Worm (Caenorhabditis elegans): ENCODE measurements around the gene srd-69.

Gene srd-69

DNA sequence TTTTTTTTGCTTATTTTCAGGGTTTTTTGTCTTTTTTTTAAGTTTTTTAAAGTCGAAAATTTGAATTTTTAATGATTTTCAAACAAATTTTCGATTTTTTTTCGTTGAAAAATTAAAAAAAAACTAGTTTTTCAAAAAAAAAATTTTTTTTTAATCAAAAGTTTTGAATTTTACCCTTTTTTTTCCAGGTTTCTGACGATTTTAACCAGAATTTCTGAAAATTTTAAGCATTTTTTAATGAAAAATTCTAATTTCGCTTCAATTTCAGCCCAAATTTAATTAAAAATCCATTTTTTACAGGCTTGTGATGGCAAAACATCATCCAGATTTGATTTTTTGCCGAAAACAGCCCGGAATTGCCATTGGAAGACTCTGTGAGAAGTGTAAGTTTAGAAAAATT lies 19.5 kb upstream of the srd-69 start, which contains the start of gene phf-5:
Gene phf-5, plus strand, starts transcription at position 301 of the 400 bp plus-strand sequence.
- no peak for TF ChIP-seq fos-1 (tag; optimal IDR thresholded peaks at IDR 0.05)
- no peak for TF ChIP-seq ama-1 (optimal IDR thresholded peaks at IDR 0.05)
- no peak for TF ChIP-seq nhr-42 (GFP tag; IDR thresholded peaks at IDR 0.05)
- TF ChIP-seq hif-1 (tag; optimal IDR thresholded peaks at IDR 0.05): no peak
- no peak for TF ChIP-seq madf-9 (GFP tag; conservative IDR thresholded peaks at IDR 0.05)
- no peak for TF ChIP-seq F10B5.3 (tag; optimal IDR thresholded peaks at IDR 0.05)
- no peak for TF ChIP-seq snpc-1.2 (GFP tag; IDR thresholded peaks at IDR 0.05)
- TF ChIP-seq nhr-102 (tag; optimal IDR thresholded peaks at IDR 0.05): no peak
- no peak for TF ChIP-seq spr-3 (GFP tag; optimal IDR thresholded peaks at IDR 0.05)
- TF ChIP-seq aha-1 (tag): no peak
- TF ChIP-seq nhr-28 (tag; optimal IDR thresholded peaks at IDR 0.05): no peak
- TF ChIP-seq php-3 (GFP tag; IDR thresholded peaks at IDR 0.05): no peak
- no peak for TF ChIP-seq arid-1 (GFP tag; conservative IDR thresholded peaks at IDR 0.05)
- no peak for TF ChIP-seq nhr-237 (tag; optimal IDR thresholded peaks at IDR 0.05)
- no peak for TF ChIP-seq ZK337.2 (GFP tag; IDR thresholded peaks at IDR 0.05)
- no peak for TF ChIP-seq mdt-29 (GFP tag; IDR thresholded peaks at IDR 0.05)
- no peak for TF ChIP-seq Y75B8A.6 (GFP tag; IDR thresholded peaks at IDR 0.05)
- TF ChIP-seq pqm-1 (tag; optimal IDR thresholded peaks at IDR 0.05): no peak

DNA sequence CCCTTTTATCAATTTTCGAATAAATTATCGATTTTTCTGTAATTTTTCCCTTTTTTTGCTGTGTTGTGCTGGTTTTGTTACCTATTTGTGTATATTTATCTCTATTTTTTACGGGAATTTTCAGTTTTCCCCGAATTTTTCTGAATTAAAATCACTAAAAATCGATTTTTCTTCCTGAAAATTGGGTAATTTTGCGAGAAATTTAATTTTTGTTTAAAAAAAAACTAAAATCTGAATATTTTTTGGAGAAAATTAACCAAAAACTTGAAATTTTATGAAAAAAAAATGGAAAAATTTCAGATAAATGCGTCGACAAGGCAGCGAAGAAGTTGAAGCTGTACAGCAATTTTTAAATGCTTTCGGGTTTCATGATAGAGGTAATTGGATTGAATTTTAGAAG lies 15.5 kb upstream of the srd-69 start, which contains the start of gene gip-1:
Gene gip-1, plus strand, starts transcription at position 301 of the 400 bp plus-strand sequence.
- no peak for TF ChIP-seq ama-1 (optimal IDR thresholded peaks at IDR 0.05)
- TF ChIP-seq Y48G9A.11 (GFP tag; IDR thresholded peaks at IDR 0.05): no peak
- TF ChIP-seq T26A8.4 (GFP tag; IDR thresholded peaks at IDR 0.05): no peak
- no peak for TF ChIP-seq mes-2 (tag; optimal IDR thresholded peaks at IDR 0.05; ENCODE audit: poor library complexity, severe bottlenecking)
- TF ChIP-seq lin-38 (GFP tag; IDR thresholded peaks at IDR 0.05): no peak
- no peak for TF ChIP-seq daf-19 (GFP tag; conservative IDR thresholded peaks at IDR 0.05)
- no peak for TF ChIP-seq egl-43 (GFP tag; IDR thresholded peaks at IDR 0.05)
- TF ChIP-seq zip-2 (tag; optimal IDR thresholded peaks at IDR 0.05): no peak
- TF ChIP-seq nhr-102 (tag; optimal IDR thresholded peaks at IDR 0.05): no peak
- TF ChIP-seq D1046.2 (GFP tag; IDR thresholded peaks at IDR 0.05): no peak
- TF ChIP-seq Y5F2A.4 (GFP tag; optimal IDR thresholded peaks at IDR 0.05): no peak
- TF ChIP-seq lir-3 (tag; optimal IDR thresholded peaks at IDR 0.05): no peak
- TF ChIP-seq jun-1 (tag; optimal IDR thresholded peaks at IDR 0.05): no peak
- TF ChIP-seq nhr-11 (tag; optimal IDR thresholded peaks at IDR 0.05): no peak
- TF ChIP-seq F10B5.3 (tag; optimal IDR thresholded peaks at IDR 0.05): no peak
- TF ChIP-seq unc-130 (GFP tag; optimal IDR thresholded peaks at IDR 0.05): no peak

DNA sequence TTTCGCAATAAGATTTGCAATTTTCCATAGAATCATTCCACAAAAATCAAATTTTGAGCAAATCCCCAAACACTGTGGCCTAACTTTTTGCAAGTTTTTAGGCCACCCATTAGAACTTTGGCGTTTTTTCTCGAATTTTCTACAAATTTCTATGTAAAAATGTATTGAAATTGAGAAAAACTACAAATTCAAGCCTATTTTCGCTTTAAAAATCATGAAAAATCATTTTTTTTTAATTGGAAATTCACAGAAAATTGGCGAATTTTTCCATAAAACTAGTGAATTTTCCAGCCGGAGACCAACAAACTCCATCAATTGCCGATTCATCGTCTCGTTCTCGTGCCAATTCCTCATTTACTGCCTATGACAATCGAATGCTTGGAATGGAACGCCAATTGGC lies 12.8 kb upstream of the srd-69 start:
- TF ChIP-seq lin-13 (GFP tag; optimal IDR thresholded peaks at IDR 0.05): no peak
- no peak for TF ChIP-seq daf-19 (GFP tag; conservative IDR thresholded peaks at IDR 0.05)
- TF ChIP-seq php-3 (GFP tag; IDR thresholded peaks at IDR 0.05): no peak
- TF ChIP-seq ztf-7 (tag; optimal IDR thresholded peaks at IDR 0.05): no peak
- no peak for TF ChIP-seq nhr-6 (tag; optimal IDR thresholded peaks at IDR 0.05)
- TF ChIP-seq aly-2 (tag; optimal IDR thresholded peaks at IDR 0.05): no peak
- no peak for TF ChIP-seq spr-1 (tag; optimal IDR thresholded peaks at IDR 0.05)
- TF ChIP-seq tag-97 (GFP tag; IDR thresholded peaks at IDR 0.05): no peak
- no peak for TF ChIP-seq ceh-20 (GFP tag; IDR thresholded peaks at IDR 0.05)
- TF ChIP-seq daf-12 (tag; optimal IDR thresholded peaks at IDR 0.05): no peak
- TF ChIP-seq mep-1 (tag; optimal IDR thresholded peaks at IDR 0.05): no peak
- no peak for TF ChIP-seq mxl-3 (GFP tag; optimal IDR thresholded peaks at IDR 0.05)
- no peak for TF ChIP-seq pqm-1 (tag; optimal IDR thresholded peaks at IDR 0.05)
- TF ChIP-seq dpl-1 (GFP tag; optimal IDR thresholded peaks at IDR 0.05): no peak
- TF ChIP-seq snpc-4 (tag; optimal IDR thresholded peaks at IDR 0.05): no peak
- no peak for TF ChIP-seq Y105C5A.15 (GFP tag; IDR thresholded peaks at IDR 0.05)
- TF ChIP-seq mxl-2 (GFP tag; conservative IDR thresholded peaks at IDR 0.05): no peak
- no peak for TF ChIP-seq ztf-11 (tag; optimal IDR thresholded peaks at IDR 0.05)
- TF ChIP-seq F49E8.2 (tag; optimal IDR thresholded peaks at IDR 0.05; ENCODE audit: borderline replicate concordance): no peak
